Worm (Caenorhabditis elegans): ENCODE results near the gene cdr-6.

DNA sequence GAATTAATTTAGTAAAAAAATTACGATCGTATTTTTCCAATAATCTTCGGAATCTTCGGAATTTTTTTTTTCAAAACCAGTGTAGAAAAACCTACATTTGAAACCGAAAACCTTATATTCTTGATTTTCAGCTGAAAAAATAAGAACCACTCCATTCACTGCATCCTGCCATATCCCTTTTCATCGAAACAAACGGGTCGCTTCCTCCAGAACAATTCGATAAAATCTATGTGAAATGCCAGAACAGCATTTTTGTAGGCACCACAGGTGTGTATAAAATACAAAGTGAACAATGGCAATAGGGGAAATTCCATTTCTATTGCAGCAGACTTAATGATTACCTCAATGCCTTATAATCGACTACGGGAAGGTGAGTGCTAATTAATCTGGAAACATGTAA is 36.2 kb downstream of the cdr-6 start, which contains the start of gene K01D12.1:
- TF ChIP-seq tbx-2 (tag; optimal IDR thresholded peaks at IDR 0.05): no peak
- no peak for TF ChIP-seq ama-1 (optimal IDR thresholded peaks at IDR 0.05)
- no peak for TF ChIP-seq fkh-10 (GFP tag; optimal IDR thresholded peaks at IDR 0.05)
- no peak for TF ChIP-seq pha-2 (tag; optimal IDR thresholded peaks at IDR 0.05)
